Fruit fly (Drosophila melanogaster) whole organism, prepupa: ENCODE data around the gene Tps1.

ENCODE experiments used
- Eip75B ChIP-seq: fragments of 200-800 bp; sonication (Bioruptor generic); optimal IDR thresholded peaks from 3 replicates; lab custom pipeline; 2016; ENCODE audit warnings: missing biosample characterization, missing genetic modification characterization
- Hr39 ChIP-seq: fragments of 200-800 bp; sonication (Bioruptor generic); optimal IDR thresholded peaks from 2 replicates; lab custom pipeline; 2016; ENCODE audit warnings: missing biosample characterization, missing genetic modification characterization
- lz ChIP-seq: fragments of 200-800 bp; sonication (Bioruptor generic); optimal IDR thresholded peaks from 3 replicates; lab custom pipeline; 2016; ENCODE audit warnings: missing biosample characterization, missing genetic modification characterization
- net ChIP-seq: fragments of 200-800 bp; sonication (Bioruptor generic); optimal IDR thresholded peaks from 3 replicates; lab custom pipeline; 2016; ENCODE audit warnings: missing biosample characterization, missing genetic modification characterization
- salr ChIP-seq, 2 experiments: fragments of 200-800 bp; sonication (Bioruptor generic); optimal IDR thresholded peaks; 3 replicates each; lab custom pipeline; 2016 to 2018; ENCODE audit warnings: missing biosample characterization in 2 of 2, missing genetic modification characterization in 2 of 2, mild to moderate bottlenecking in 1 of 2

DNA sequence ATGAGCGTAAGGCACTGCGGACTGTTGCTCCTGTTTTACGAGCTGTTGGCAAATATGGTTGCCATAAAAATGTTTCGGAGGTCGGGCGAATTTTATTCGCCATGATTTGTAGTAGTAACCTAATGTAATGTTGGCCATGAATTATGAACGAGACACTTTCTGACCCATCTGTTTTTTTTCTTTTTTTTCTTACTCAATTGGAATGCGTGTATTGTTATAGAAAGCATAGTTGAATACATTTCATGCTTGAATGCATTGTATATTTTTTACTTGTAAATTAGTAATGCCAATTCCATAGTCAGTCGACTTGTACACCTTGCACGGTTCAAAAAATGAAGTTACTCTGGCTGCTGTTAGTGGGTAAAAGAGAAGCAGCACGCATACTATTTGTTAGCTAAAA lies 49.4 kb downstream of the Tps1 start, which contains the start of gene CG43056:
- no peak for TF ChIP-seq salr (GFP tag; optimal IDR thresholded peaks at IDR 0.05; lab: Kevin White, UChicago)
- no peak for TF ChIP-seq lz (GFP tag; lab: Kevin White, UChicago)
- no peak for TF ChIP-seq Eip75B (GFP tag; lab: Kevin White, UChicago)
- TF ChIP-seq net (GFP tag; lab: Kevin White, UChicago), result no peak
- no peak for TF ChIP-seq Hr39
